Fruit fly (Drosophila melanogaster) ovary, adult (tissue): Measurements from ENCODE around the gene CG32075.

Source experiments
- CG17801 ChIP-seq: fragments of 200-800 bp; optimal IDR thresholded peaks from 2 replicates; lab custom pipeline; 2019; ENCODE audit warnings: missing biosample characterization, mild to moderate bottlenecking, missing genetic modification characterization, moderate library complexity; ENCODE audit not compliant: partially characterized antibody

CG32075 gene

dm6 chr3L:11092610-11092961, 27.8 kb upstream of the CG32075 start:
- no peak for TF ChIP-seq CG17801 (GFP tag; lab: Kevin White, UChicago)

dm6 chr3L:11091943-11092609, 27.3 kb upstream of the CG32075 start:
- TF ChIP-seq CG17801 (GFP tag; lab: Kevin White, UChicago) = peak; percentile 56

- TF ChIP-seq CG17801 (GFP tag; lab: Kevin White, UChicago) = peak; percentile 51
Observed at dm6 chr3L:11089805-11090440, 25.2 kb upstream of the CG32075 start.

dm6 chr3L:11085810-11086209, 21.1 kb upstream of the CG32075 start:
- no peak for TF ChIP-seq CG17801 (GFP tag; lab: Kevin White, UChicago)

dm6 chr3L:11084557-11085231, 20.0 kb upstream of the CG32075 start:
- peak; percentile 93 for TF ChIP-seq CG17801 (GFP tag; lab: Kevin White, UChicago)

dm6 chr3L:11083605-11084004, 18.9 kb upstream of the CG32075 start:
- peak; percentile 34 for TF ChIP-seq CG17801 (GFP tag; lab: Kevin White, UChicago)

dm6 chr3L:11074043-11074853, 9.5 kb upstream of the CG32075 start, which contains the start of the genes Pfdn2 and Noc1:
Gene Pfdn2, minus strand, starts transcription at chr3L:11074388.
Gene Noc1, plus strand, starts transcription at chr3L:11074769.
- TF ChIP-seq CG17801 (GFP tag; lab: Kevin White, UChicago) = no peak

- TF ChIP-seq CG17801 (GFP tag; lab: Kevin White, UChicago) = no peak
Observed at dm6 chr3L:11071057-11071456, 6.3 kb upstream of the CG32075 start.

- peak; percentile 48 for TF ChIP-seq CG17801 (GFP tag; lab: Kevin White, UChicago)
Observed at dm6 chr3L:11070372-11070854, 5.7 kb upstream of the CG32075 start, which contains the start of gene Mocs1. Gene Mocs1, plus strand, starts transcription at chr3L:11070526.

dm6 chr3L:11069764-11070163, 5.0 kb upstream of the CG32075 start, which contains the start of gene CG6310:
Gene CG6310, minus strand, starts transcription at chr3L:11069864.
- no peak for TF ChIP-seq CG17801 (GFP tag; lab: Kevin White, UChicago)

dm6 chr3L:11065850-11066249, 1.1 kb upstream of the CG32075 start:
- no peak for TF ChIP-seq CG17801 (GFP tag; lab: Kevin White, UChicago)

dm6 chr3L:11062441-11062840, 2.3 kb downstream of the CG32075 start, which contains the start of gene CG32069:
Gene CG32069, minus strand, starts transcription at chr3L:11062614.
- TF ChIP-seq CG17801 (GFP tag; lab: Kevin White, UChicago) = no peak

- peak; percentile 89 for TF ChIP-seq CG17801 (GFP tag; lab: Kevin White, UChicago)
Observed at dm6 chr3L:11061200-11061599, 3.5 kb downstream of the CG32075 start, which contains the start of the genes CG6321 and Blos2. Gene CG6321, minus strand, starts transcription at chr3L:11061224. Gene Blos2, plus strand, starts transcription at chr3L:11061571.

- no peak for TF ChIP-seq CG17801 (GFP tag; lab: Kevin White, UChicago)
Observed at dm6 chr3L:11053843-11054242, 10.9 kb downstream of the CG32075 start, which contains the start of gene CG7888. Gene CG7888, plus strand, starts transcription at chr3L:11054035.
